Worm (Caenorhabditis elegans) whole organism, L4 larva: ENCODE results near the gene lurp-3.
A peak's percentile ranks its signal among the peaks of the same experiment; 100 is the strongest.

ENCODE experiments used
- F10B5.3 ChIP-seq: sonication (generic microtip); optimal IDR thresholded peaks from 2 replicates; lab custom pipeline; 2016; ENCODE audit warnings: mild to moderate bottlenecking, missing genetic modification characterization, missing compliant biosample characterization
- F26F4.8 ChIP-seq: fragments of 200-800 bp; sonication (Bioruptor generic); conservative IDR thresholded peaks from 2 replicates; pipeline ENCODE4 v1.3.6; 2022; ENCODE audit warnings: missing genetic modification characterization, missing compliant biosample characterization
- F37D6.2 ChIP-seq: sonication (generic microtip); optimal IDR thresholded peaks from 2 replicates; lab custom pipeline; 2016; ENCODE audit warnings: mild to moderate bottlenecking, missing genetic modification characterization, missing compliant biosample characterization
- arid-1 ChIP-seq: fragments of 200-800 bp; sonication (Bioruptor generic); conservative IDR thresholded peaks from 2 replicates; pipeline ENCODE4 v1.3.6; 2022; ENCODE audit warnings: missing genetic modification reagents, missing genetic modification characterization, missing compliant biosample characterization
- attf-4 ChIP-seq: sonication (generic microtip); optimal IDR thresholded peaks from 3 replicates; lab custom pipeline; 2017; ENCODE audit warnings: missing biosample characterization, missing genetic modification characterization
- ceh-44 ChIP-seq: fragments of 200-800 bp; sonication (Bioruptor generic); IDR thresholded peaks from 2 replicates; pipeline ENCODE4 v1.3.6; 2022; ENCODE audit warnings: missing genetic modification reagents, missing genetic modification characterization, missing compliant biosample characterization
- ces-1 ChIP-seq: fragments of 150-350 bp; sonication (generic microtip); optimal IDR thresholded peaks from 4 replicates; lab custom pipeline; 2014; ENCODE audit warnings: missing biosample characterization, missing genetic modification reagents, missing genetic modification characterization
- ctbp-1 ChIP-seq: fragments of 200-800 bp; sonication (Bioruptor generic); IDR thresholded peaks from 2 replicates; pipeline ENCODE4 v1.3.6; 2022; ENCODE audit warnings: missing genetic modification reagents, missing genetic modification characterization, missing compliant biosample characterization
- duxl-1 ChIP-seq: sonication (generic microtip); optimal IDR thresholded peaks from 2 replicates; lab custom pipeline; 2016; ENCODE audit warnings: mild to moderate bottlenecking, missing genetic modification characterization, moderate library complexity, missing compliant biosample characterization; ENCODE audit not compliant: poor library complexity
- fos-1 ChIP-seq: fragments of 150-350 bp; optimal IDR thresholded peaks from 2 replicates; lab custom pipeline; 2014; ENCODE audit warnings: missing biosample characterization, missing genetic modification characterization
- hlh-11 ChIP-seq: fragments of 200-800 bp; sonication (Bioruptor generic); optimal IDR thresholded peaks from 2 replicates; lab custom pipeline; 2018; ENCODE audit warnings: mild to moderate bottlenecking, missing genetic modification characterization, missing compliant biosample characterization
- lin-15B ChIP-seq: fragments of 150-350 bp; sonication (generic microtip); optimal IDR thresholded peaks from 3 replicates; lab custom pipeline; 2014; ENCODE audit warnings: missing biosample characterization, missing genetic modification characterization
- lin-38 ChIP-seq: fragments of 200-800 bp; sonication (Bioruptor generic); IDR thresholded peaks from 2 replicates; pipeline ENCODE4 v1.3.6; 2022; ENCODE audit warnings: missing genetic modification reagents, missing genetic modification characterization, missing compliant biosample characterization
- lin-39 ChIP-seq: fragments of 150-350 bp; optimal IDR thresholded peaks from 2 replicates; lab custom pipeline; 2014; ENCODE audit warnings: missing biosample characterization, missing genetic modification reagents, missing genetic modification characterization
- lir-3 ChIP-seq: sonication (generic microtip); optimal IDR thresholded peaks from 2 replicates; lab custom pipeline; 2016; ENCODE audit warnings: mild to moderate bottlenecking, missing genetic modification characterization, missing compliant biosample characterization
- lsy-2 ChIP-seq, 2 experiments: fragments of 150-350 bp in 1 of 2; sonication (generic microtip) in 1 of 2; optimal IDR thresholded peaks; 2 replicates each; lab custom pipeline; 2014 to 2017; ENCODE audit warnings: missing biosample characterization in 2 of 2, missing genetic modification characterization in 2 of 2
- madf-9 ChIP-seq: fragments of 200-800 bp; sonication (Bioruptor generic); conservative IDR thresholded peaks from 2 replicates; pipeline ENCODE4 v1.3.6; 2022; ENCODE audit warnings: missing genetic modification reagents, missing genetic modification characterization, missing compliant biosample characterization
- mdt-29 ChIP-seq: fragments of 200-800 bp; sonication (Bioruptor generic); IDR thresholded peaks from 2 replicates; pipeline ENCODE4 v1.3.6; 2022; ENCODE audit warnings: missing genetic modification reagents, missing genetic modification characterization, missing compliant biosample characterization
- nhr-25 ChIP-seq: sonication (generic microtip); optimal IDR thresholded peaks from 2 replicates; lab custom pipeline; 2017; ENCODE audit warnings: missing genetic modification characterization, mild to moderate bottlenecking, missing compliant biosample characterization, antibody characterized with exemption, moderate library complexity, borderline replicate concordance; ENCODE audit not compliant: insufficient read depth
- nhr-76 ChIP-seq: fragments of 150-350 bp; optimal IDR thresholded peaks from 2 replicates; lab custom pipeline; 2014; ENCODE audit warnings: missing biosample characterization, missing genetic modification characterization
- php-3 ChIP-seq: fragments of 200-800 bp; sonication (Bioruptor generic); IDR thresholded peaks from 2 replicates; pipeline ENCODE4 v1.3.6; 2022; ENCODE audit warnings: missing genetic modification reagents, missing genetic modification characterization, missing compliant biosample characterization
- saeg-2 ChIP-seq: fragments of 200-800 bp; sonication (Bioruptor generic); IDR thresholded peaks from 2 replicates; pipeline ENCODE4 v1.3.6; 2022; ENCODE audit warnings: missing genetic modification reagents, missing genetic modification characterization, missing compliant biosample characterization
- unc-62 ChIP-seq, 3 experiments: fragments of 150-350 bp in 1 of 3; sonication (generic microtip); optimal IDR thresholded peaks in 2 of 3; peaks in 1 of 3; 1 replicate in 1 of 3; 2 replicates in 2 of 3; lab custom pipeline; 2014 to 2017; ENCODE audit warnings: missing biosample characterization in 3 of 3, missing genetic modification characterization in 3 of 3, missing genetic modification reagents in 3 of 3, missing genotype in 1 of 3
- zag-1 ChIP-seq: fragments of 150-350 bp; optimal IDR thresholded peaks from 2 replicates; lab custom pipeline; 2014; ENCODE audit warnings: missing biosample characterization, missing genetic modification characterization
- zfp-2 ChIP-seq: sonication (generic microtip); optimal IDR thresholded peaks from 2 replicates; lab custom pipeline; 2016; ENCODE audit warnings: mild to moderate bottlenecking, missing genetic modification characterization, missing compliant biosample characterization
- zip-11 ChIP-seq: fragments of 200-800 bp; sonication (Bioruptor generic); IDR thresholded peaks from 2 replicates; pipeline ENCODE4 v1.3.6; 2022; ENCODE audit warnings: missing genetic modification characterization, missing compliant biosample characterization
- ztf-11 ChIP-seq: fragments of 150-350 bp; optimal IDR thresholded peaks from 2 replicates; lab custom pipeline; 2014; ENCODE audit warnings: missing biosample characterization, missing genetic modification characterization

The lurp-3 gene

ce11 chrV:13497322-13497847 lies 41.8 kb downstream of the lurp-3 start, which contains the start of the genes eea-1 and gut-2 (continued):
- TF ChIP-seq arid-1 (GFP tag; lab: Robert Waterston, UW) (no peak), mdt-29 (GFP tag; lab: Robert Waterston, UW) (no peak), lsy-2 (tag; optimal IDR thresholded peaks at IDR 0.05; lab: Kevin White, UChicago) (peak in 1 of 2 experiments; percentile 73), duxl-1 (no peak)
- TF ChIP-seq, all 104 proteins: peak for 16

- TF ChIP-seq unc-62 (GFP tag; optimal IDR thresholded peaks at IDR 0.05 in 1 of 2; lab: Kevin White, UChicago) (peak in 1 of 2 experiments; percentile 95), unc-62 (tag; optimal IDR thresholded peaks at IDR 0.05; lab: Kevin White, UChicago) (no peak), attf-4 (tag; lab: Kevin White, UChicago) (no peak), saeg-2 (GFP tag; lab: Robert Waterston, UW) (no peak), ceh-44 (no peak)
Observed at ce11 chrV:13499227-13499626, 43.7 kb downstream of the lurp-3 start.

ce11 chrV:13506321-13506720 lies 50.8 kb downstream of the lurp-3 start, which contains the start of gene R11G10.4:
TSS of gene R11G10.4 (plus strand) at chrV:13506621.
- TF ChIP-seq madf-9 (no peak), zag-1 (no peak), lin-15B (tag; lab: Kevin White, UChicago) (no peak), saeg-2 (GFP tag; lab: Robert Waterston, UW) (no peak), zip-11 (GFP tag; lab: Robert Waterston, UW) (no peak), zfp-2 (tag; lab: Kevin White, UChicago) (no peak), nhr-25 (tag; lab: Kevin White, UChicago) (no peak), fos-1 (no peak), F37D6.2 (tag; lab: Kevin White, UChicago) (no peak), F10B5.3 (tag; lab: Kevin White, UChicago) (no peak), lin-39 (no peak), mdt-29 (GFP tag; lab: Robert Waterston, UW) (no peak), lir-3 (no peak), ctbp-1 (GFP tag; lab: Robert Waterston, UW) (no peak), ces-1 (no peak), lin-38 (GFP tag; lab: Robert Waterston, UW) (no peak), hlh-11 (tag; lab: Kevin White, UChicago) (no peak), nhr-76 (tag; lab: Kevin White, UChicago) (no peak), php-3 (GFP tag; lab: Robert Waterston, UW) (no peak), ztf-11 (tag; lab: Kevin White, UChicago) (no peak)

DNA sequence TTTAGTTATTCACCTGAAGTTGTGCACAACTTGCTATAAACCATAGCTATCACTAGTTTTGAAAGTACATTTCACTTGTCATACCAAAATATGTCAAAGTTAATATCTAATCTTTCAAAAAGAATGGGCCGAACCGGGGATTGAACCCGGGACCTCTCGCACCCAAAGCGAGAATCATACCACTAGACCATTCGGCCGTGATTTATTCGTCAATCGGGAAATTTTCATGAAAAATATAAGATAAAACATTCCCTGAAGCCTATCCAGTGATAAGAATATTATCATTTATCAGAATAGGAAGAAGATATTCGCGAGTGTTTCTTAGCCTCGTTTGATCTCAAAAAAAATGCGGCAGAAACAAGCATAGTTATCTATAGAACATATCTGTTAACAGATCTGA lies 51.5 kb downstream of the lurp-3 start:
- TF ChIP-seq F26F4.8 = 0 out of 2 replicates have a peak, but pooled peaks have one; percentile 10
- TF ChIP-seq, all 104 proteins: peak for 1; not testable (repeated sequence) for 103
